Worm (Caenorhabditis elegans) whole organism, midembryonic: Measurements from ENCODE around the gene W04H10.5.

Experiments
- cog-1 ChIP-seq: sonication (generic microtip); optimal IDR thresholded peaks from 2 replicates; lab custom pipeline; 2016; ENCODE audit warnings: missing genetic modification characterization, missing compliant biosample characterization
- flt-1 ChIP-seq: fragments of 200-800 bp; sonication (Bioruptor generic); IDR thresholded peaks from 2 replicates; pipeline ENCODE4 v1.3.6; 2022; ENCODE audit warnings: missing genetic modification characterization, missing compliant biosample characterization
- med-1 ChIP-seq: sonication (generic microtip); optimal IDR thresholded peaks from 2 replicates; lab custom pipeline; 2017; ENCODE audit warnings: missing genetic modification characterization, mild to moderate bottlenecking, missing compliant biosample characterization, antibody characterized with exemption, missing genetic modification reagents; ENCODE audit not compliant: insufficient read depth
- ref-1 ChIP-seq: fragments of 200-800 bp; sonication (Bioruptor generic); conservative IDR thresholded peaks from 2 replicates; pipeline ENCODE4 v1.3.6; 2022; ENCODE audit warnings: missing genetic modification reagents, missing genetic modification characterization, missing compliant biosample characterization
- ztf-23 ChIP-seq: fragments of 200-800 bp; sonication (Bioruptor generic); IDR thresholded peaks from 2 replicates; pipeline ENCODE4 v1.3.6; 2022; ENCODE audit warnings: missing genetic modification reagents, missing genetic modification characterization, missing compliant biosample characterization
- ztf-29 ChIP-seq: fragments of 200-800 bp; sonication (Bioruptor generic); IDR thresholded peaks from 2 replicates; pipeline ENCODE4 v1.3.6; 2022; ENCODE audit warnings: missing genetic modification reagents, missing genetic modification characterization, missing compliant biosample characterization

DNA sequence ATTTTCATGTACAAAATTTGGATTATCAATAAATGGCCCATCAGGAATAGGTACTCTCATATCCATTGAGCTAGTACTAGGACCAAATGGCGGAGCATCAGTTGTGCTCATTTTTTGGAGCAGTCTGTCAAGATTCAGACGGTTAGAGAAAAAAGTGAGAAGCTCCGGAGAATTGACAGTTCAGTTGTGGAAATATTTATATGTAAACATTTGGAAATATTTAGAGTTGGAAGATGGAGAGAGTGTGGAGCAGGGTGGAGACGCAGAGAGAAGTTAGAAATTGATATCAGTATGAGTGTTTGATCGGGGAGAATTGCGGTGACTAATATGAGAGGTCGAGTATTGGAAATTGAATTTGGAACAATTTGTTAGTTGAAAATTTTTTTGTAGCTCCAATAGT, 15.0 kb downstream of the W04H10.5 start:
- TF ChIP-seq cog-1 (tag; lab: Kevin White, UChicago) (no peak), ztf-23 (GFP tag; lab: Robert Waterston, UW) (no peak), ref-1 (no peak), flt-1 (GFP tag; lab: Robert Waterston, UW) (no peak), med-1 (GFP tag; lab: Kevin White, UChicago) (no peak), ztf-29 (GFP tag; lab: Robert Waterston, UW) (no peak)
